Fruit fly (Drosophila melanogaster): ENCODE results near the gene Hsdl2.

Hsdl2 gene

dm6 chr3R:27651710-27652109 lies 25.6 kb upstream of the Hsdl2 start:
- no peak for TF ChIP-seq fd85E (GFP tag; optimal IDR thresholded peaks at IDR 0.05)
- no peak for TF ChIP-seq salr (GFP tag; optimal IDR thresholded peaks at IDR 0.05)
- TF ChIP-seq svp (GFP tag) = no peak
- no peak for TF ChIP-seq CG16779 (tag; optimal IDR thresholded peaks at IDR 0.05)
- TF ChIP-seq CG6808 (GFP tag; optimal IDR thresholded peaks at IDR 0.05) = no peak

- TF ChIP-seq Eip75B (GFP tag; optimal IDR thresholded peaks at IDR 0.05) = no peak
- no peak for TF ChIP-seq CG8319 (GFP tag; optimal IDR thresholded peaks at IDR 0.05)
- TF ChIP-seq CG6854 (GFP tag; optimal IDR thresholded peaks at IDR 0.05) = no peak
- TF ChIP-seq CG6163 (GFP tag; IDR thresholded peaks at IDR 0.05) = 0 out of 3 replicates have a peak, but pooled peaks have one; percentile 14
- TF ChIP-seq Eip78C (GFP tag) = peak; percentile 56
- TF ChIP-seq achi (GFP tag; optimal IDR thresholded peaks at IDR 0.05) = no peak
Observed at dm6 chr3R:27652156-27652810, 25.0 kb upstream of the Hsdl2 start, which contains the start of gene RpS10a. Gene RpS10a, plus strand, starts transcription at chr3R:27652760.

- TF ChIP-seq Smox (GFP tag; optimal IDR thresholded peaks at IDR 0.05) (peak; percentile 2), CG6808 (GFP tag; optimal IDR thresholded peaks at IDR 0.05) (no peak), dac (GFP tag; optimal IDR thresholded peaks at IDR 0.05) (peak; percentile 10), acj6 (GFP tag; optimal IDR thresholded peaks at IDR 0.05) (peak; percentile 16), Eip93F (GFP tag; optimal IDR thresholded peaks at IDR 0.05) (no peak), Lpt (GFP tag; optimal IDR thresholded peaks at IDR 0.05) (peak; percentile 1), CG8119 (GFP tag; IDR thresholded peaks at IDR 0.05) (peak; percentile 35; the same call in 1 of the 3 replicates), CG16779 (tag; optimal IDR thresholded peaks at IDR 0.05) (no peak), lz (GFP tag; optimal IDR thresholded peaks at IDR 0.05) (peak; percentile 10), cyc (GFP tag; optimal IDR thresholded peaks at IDR 0.05) (no peak), CG3919 (GFP tag; optimal IDR thresholded peaks at IDR 0.05) (peak; percentile 26), topi (GFP tag; optimal IDR thresholded peaks at IDR 0.05) (no peak), svp (GFP tag) (peak; percentile 62), Eip78C (GFP tag) (peak; percentile 69), eg (GFP tag; IDR thresholded peaks at IDR 0.05) (peak; percentile 69; the same call in 2 of the 3 replicates), CG10669 (GFP tag; optimal IDR thresholded peaks at IDR 0.05) (peak; percentile 34), vri (GFP tag; optimal IDR thresholded peaks at IDR 0.05) (no peak), fd59A (GFP tag; optimal IDR thresholded peaks at IDR 0.05) (no peak), achi (GFP tag; optimal IDR thresholded peaks at IDR 0.05) (peak; percentile 42), CG8632 (GFP tag; optimal IDR thresholded peaks at IDR 0.05) (peak; percentile 10), Hr4 (GFP tag; optimal IDR thresholded peaks at IDR 0.05) (peak; percentile 37), Eip75B (GFP tag; optimal IDR thresholded peaks at IDR 0.05) (peak; percentile 40), OdsH (GFP tag; optimal IDR thresholded peaks at IDR 0.05) (peak; percentile 46), salr (GFP tag; optimal IDR thresholded peaks at IDR 0.05) (peak in 1 of 2 experiments; percentile 25), CG15336 (GFP tag; IDR thresholded peaks at IDR 0.05) (peak; percentile 64), CG11762 (GFP tag; optimal IDR thresholded peaks at IDR 0.05; ENCODE audit: insufficient read depth) (peak; percentile 11), CG6276 (GFP tag; optimal IDR thresholded peaks at IDR 0.05) (peak; percentile 57), CG3032 (tag; optimal IDR thresholded peaks at IDR 0.05) (no peak), Ets96B (tag; optimal IDR thresholded peaks at IDR 0.05) (peak; percentile 40), CG32006 (GFP tag; optimal IDR thresholded peaks at IDR 0.05) (peak; percentile 58), esn (GFP tag; optimal IDR thresholded peaks at IDR 0.05) (no peak), spab (GFP tag; optimal IDR thresholded peaks at IDR 0.05) (no peak), dsx (GFP tag; optimal IDR thresholded peaks at IDR 0.05; ENCODE audit: poor library complexity, severe bottlenecking) (no peak), CG6163 (GFP tag; IDR thresholded peaks at IDR 0.05) (peak; percentile 75), pdm3 (GFP tag; optimal IDR thresholded peaks at IDR 0.05) (peak; percentile 35)
Observed at dm6 chr3R:27655109-27655508, 22.2 kb upstream of the Hsdl2 start.
